Fruit fly (Drosophila melanogaster) whole organism, pupa: ENCODE measurements around the gene Bap60.
A peak's percentile ranks its signal among the peaks of the same experiment; 100 is the strongest.

Experiments
- CG10348 ChIP-seq: fragments of 200-800 bp; sonication (Bioruptor generic); IDR thresholded peaks from 2 replicates; pipeline ENCODE4 v1.3.6; 2022; ENCODE audit warnings: missing biosample characterization, missing genetic modification characterization
- CG12605 ChIP-seq: fragments of 200-800 bp; sonication (Bioruptor generic); IDR thresholded peaks from 2 replicates; pipeline ENCODE4 v1.3.6; 2022; ENCODE audit warnings: missing biosample characterization, missing genetic modification characterization
- CG13204 ChIP-seq: fragments of 200-800 bp; sonication (Bioruptor generic); optimal IDR thresholded peaks from 2 replicates; lab custom pipeline; 2018; ENCODE audit warnings: missing biosample characterization, mild to moderate bottlenecking, missing genetic modification characterization, moderate library complexity
- CG14655 ChIP-seq: fragments of 200-800 bp; sonication (Bioruptor generic); optimal IDR thresholded peaks from 3 replicates; lab custom pipeline; 2017; ENCODE audit warnings: mild to moderate bottlenecking, missing biosample characterization, missing genetic modification reagents, missing genetic modification characterization
- CG15710 ChIP-seq: fragments of 200-800 bp; sonication (Bioruptor generic); optimal IDR thresholded peaks from 2 replicates; lab custom pipeline; 2018; ENCODE audit warnings: missing biosample characterization, mild to moderate bottlenecking, missing genetic modification characterization, moderate library complexity
- CG17806 ChIP-seq: fragments of 200-800 bp; sonication (Bioruptor generic); optimal IDR thresholded peaks from 2 replicates; lab custom pipeline; 2018; ENCODE audit warnings: missing biosample characterization, mild to moderate bottlenecking, missing genetic modification characterization, moderate library complexity
- CG32121 ChIP-seq: fragments of 200-800 bp; sonication (Bioruptor generic); IDR thresholded peaks from 2 replicates; pipeline ENCODE4 v1.3.6; 2022; ENCODE audit warnings: missing biosample characterization, missing genetic modification characterization
- CG34367 ChIP-seq: fragments of 200-800 bp; sonication (Bioruptor generic); optimal IDR thresholded peaks from 2 replicates; lab custom pipeline; 2018; ENCODE audit warnings: missing biosample characterization, mild to moderate bottlenecking, missing genetic modification characterization
- CG4496 ChIP-seq: fragments of 200-800 bp; sonication (Bioruptor generic); IDR thresholded peaks from 3 replicates; pipeline ENCODE4 v1.3.6; 2022; ENCODE audit warnings: missing biosample characterization, missing genetic modification characterization
- CG8159 ChIP-seq: fragments of 200-800 bp; sonication (Bioruptor generic); optimal IDR thresholded peaks from 3 replicates; lab custom pipeline; 2018; ENCODE audit warnings: missing biosample characterization, mild to moderate bottlenecking, missing genetic modification characterization, moderate library complexity
- CG8301 ChIP-seq: fragments of 200-800 bp; sonication (Bioruptor generic); optimal IDR thresholded peaks from 2 replicates; lab custom pipeline; 2018; ENCODE audit warnings: missing biosample characterization, mild to moderate bottlenecking, missing genetic modification characterization
- CG9948 ChIP-seq: fragments of 200-800 bp; sonication (Bioruptor generic); optimal IDR thresholded peaks from 2 replicates; lab custom pipeline; 2018; ENCODE audit warnings: missing biosample characterization, mild to moderate bottlenecking, missing genetic modification characterization, moderate library complexity
- D1 ChIP-seq: fragments of 200-800 bp; sonication (Bioruptor generic); optimal IDR thresholded peaks from 2 replicates; lab custom pipeline; 2018; ENCODE audit warnings: missing biosample characterization, mild to moderate bottlenecking, missing genetic modification characterization, moderate library complexity
- EcR ChIP-seq: fragments of 200-800 bp; sonication (Bioruptor generic); optimal IDR thresholded peaks from 3 replicates; lab custom pipeline; 2019; ENCODE audit warnings: missing biosample characterization, missing genetic modification characterization, mild to moderate bottlenecking, moderate library complexity, missing genetic modification reagents
- Ets98B ChIP-seq: fragments of 200-800 bp; sonication (Bioruptor generic); IDR thresholded peaks from 2 replicates; pipeline ENCODE4 v1.3.6; 2022; ENCODE audit warnings: missing biosample characterization, missing genetic modification characterization
- Pif1A ChIP-seq: fragments of 200-800 bp; sonication (Bioruptor generic); optimal IDR thresholded peaks from 3 replicates; lab custom pipeline; 2016; ENCODE audit warnings: missing biosample characterization, missing genetic modification characterization
- Pif1B ChIP-seq: fragments of 200-800 bp; sonication (Bioruptor generic); optimal IDR thresholded peaks from 3 replicates; lab custom pipeline; 2016; ENCODE audit warnings: missing biosample characterization, missing genetic modification characterization
- Snoo ChIP-seq: fragments of 200-800 bp; sonication (Bioruptor generic); optimal IDR thresholded peaks from 3 replicates; lab custom pipeline; 2017; ENCODE audit warnings: missing biosample characterization, mild to moderate bottlenecking, missing genetic modification characterization, inconsistent platforms
- fd96Ca ChIP-seq: fragments of 200-800 bp; sonication (Bioruptor generic); IDR thresholded peaks from 3 replicates; pipeline ENCODE4 v1.3.6; 2022; ENCODE audit warnings: missing biosample characterization, missing genetic modification characterization
- gl ChIP-seq: fragments of 200-800 bp; sonication (Bioruptor generic); optimal IDR thresholded peaks from 2 replicates; lab custom pipeline; 2018; ENCODE audit warnings: missing biosample characterization, mild to moderate bottlenecking, missing genetic modification characterization
- rn ChIP-seq: fragments of 200-800 bp; sonication (Bioruptor generic); IDR thresholded peaks from 2 replicates; pipeline ENCODE4 v1.3.6; 2022; ENCODE audit warnings: missing biosample characterization, missing genetic modification characterization

Bap60 gene

dm6 chrX:13159481-13159880 lies at the start of gene Bap60, which contains the start of gene CG12096:
Gene Bap60, minus strand, starts transcription at chrX:13159508.
Gene CG12096, plus strand, starts transcription at chrX:13159604.
- peak; percentile 68 for TF ChIP-seq CG8159
- TF ChIP-seq CG4496 (GFP tag; lab: Robert Waterston, UW), result peak; percentile 73; the same call in 2 of the 3 replicates
- peak; percentile 53 for TF ChIP-seq CG17806 (tag; lab: Kevin White, UChicago)
- peak; percentile 54 for TF ChIP-seq CG34367 (tag; lab: Kevin White, UChicago)
- no peak for TF ChIP-seq Pif1B
- 0 out of 2 replicates have a peak, but pooled peaks have one; percentile 16 for TF ChIP-seq CG32121
- no peak for TF ChIP-seq CG12605 (GFP tag; lab: Robert Waterston, UW)
- TF ChIP-seq CG14655 (GFP tag; lab: Kevin White, UChicago), result no peak
- TF ChIP-seq Pif1A (GFP tag; lab: Kevin White, UChicago), result no peak
- TF ChIP-seq gl, result peak; percentile 10
- TF ChIP-seq Snoo, result peak; percentile 51
- no peak for TF ChIP-seq D1 (tag; lab: Kevin White, UChicago)
- no peak for TF ChIP-seq CG13204
- TF ChIP-seq rn, result no peak
- TF ChIP-seq fd96Ca (GFP tag; lab: Robert Waterston, UW), result peak; percentile 77; the same call in 2 of the 3 replicates
- TF ChIP-seq Ets98B (GFP tag; lab: Robert Waterston, UW), result no peak
- no peak for TF ChIP-seq CG10348
- peak; percentile 75 for TF ChIP-seq CG15710 (tag; lab: Kevin White, UChicago)
- peak; percentile 43 for TF ChIP-seq CG9948 (tag; lab: Kevin White, UChicago)
- TF ChIP-seq CG8301, result no peak
- TF ChIP-seq EcR (GFP tag; lab: Kevin White, UChicago), result no peak

- TF ChIP-seq Snoo (no peak), CG13204 (peak; percentile 4)
Observed at dm6 chrX:13208554-13208953, 49.2 kb upstream of the Bap60 start.

- peak; percentile 55 for TF ChIP-seq CG8159
- TF ChIP-seq EcR (GFP tag; lab: Kevin White, UChicago), result no peak
- peak; percentile 24 for TF ChIP-seq CG15710 (tag; lab: Kevin White, UChicago)
- peak; percentile 26 for TF ChIP-seq CG9948 (tag; lab: Kevin White, UChicago)
Observed at dm6 chrX:13208075-13208474, 48.8 kb upstream of the Bap60 start.

dm6 chrX:13204718-13205117 lies 45.4 kb upstream of the Bap60 start:
- no peak for TF ChIP-seq CG13204
- TF ChIP-seq Pif1B, result no peak
- TF ChIP-seq Pif1A (GFP tag; lab: Kevin White, UChicago), result no peak
- no peak for TF ChIP-seq gl
- TF ChIP-seq, all 21 proteins: peak for 0

dm6 chrX:13202162-13202561 lies 42.9 kb upstream of the Bap60 start, which contains the start of gene CG44437:
Gene CG44437, minus strand, starts transcription at chrX:13202262.
- no peak for TF ChIP-seq CG32121
- TF ChIP-seq CG9948 (tag; lab: Kevin White, UChicago), result no peak
- TF ChIP-seq CG4496 (GFP tag; lab: Robert Waterston, UW), result no peak
- no peak for TF ChIP-seq fd96Ca (GFP tag; lab: Robert Waterston, UW)
- TF ChIP-seq CG14655 (GFP tag; lab: Kevin White, UChicago), result no peak
- no peak for TF ChIP-seq CG8159

- TF ChIP-seq Pif1B (no peak), gl (no peak), D1 (tag; lab: Kevin White, UChicago) (no peak), fd96Ca (GFP tag; lab: Robert Waterston, UW) (no peak), CG34367 (tag; lab: Kevin White, UChicago) (no peak), CG9948 (tag; lab: Kevin White, UChicago) (no peak), rn (no peak), CG14655 (GFP tag; lab: Kevin White, UChicago) (no peak), Pif1A (GFP tag; lab: Kevin White, UChicago) (no peak), CG8159 (no peak), CG8301 (no peak)
Observed at dm6 chrX:13194249-13194648, 34.9 kb upstream of the Bap60 start, which contains the start of gene Coq5. Gene Coq5, minus strand, starts transcription at chrX:13194551.

dm6 chrX:13192239-13192638 lies 32.9 kb upstream of the Bap60 start:
- TF ChIP-seq CG17806 (tag; lab: Kevin White, UChicago) (no peak), CG9948 (tag; lab: Kevin White, UChicago) (no peak), CG8301 (no peak), fd96Ca (GFP tag; lab: Robert Waterston, UW) (no peak), CG15710 (tag; lab: Kevin White, UChicago) (no peak), CG8159 (no peak), Snoo (no peak), Pif1B (no peak), gl (no peak), CG10348 (no peak), CG4496 (GFP tag; lab: Robert Waterston, UW) (no peak), CG34367 (tag; lab: Kevin White, UChicago) (no peak), CG14655 (GFP tag; lab: Kevin White, UChicago) (no peak), Ets98B (GFP tag; lab: Robert Waterston, UW) (no peak), CG13204 (no peak), rn (no peak)
